Fruit fly (Drosophila melanogaster) whole organism: ENCODE results near the gene CG2930.

Experiments used
- CG8478 ChIP-seq: fragments of >200 bp; optimal IDR thresholded peaks from 2 replicates; lab custom pipeline; 2018; ENCODE audit warnings: inconsistent platforms
- Dll ChIP-seq: fragments of >200 bp; optimal IDR thresholded peaks from 2 replicates; lab custom pipeline; 2017
- EcR ChIP-seq, 2 experiments: fragments of >200 bp; optimal IDR thresholded peaks; 2 replicates each; lab custom pipeline; 2017; ENCODE audit warnings: missing biosample characterization in 2 of 2, missing genetic modification characterization in 2 of 2, missing genetic modification reagents in 2 of 2
- pan ChIP-seq: fragments of >200 bp; optimal IDR thresholded peaks from 2 replicates; lab custom pipeline; 2017
- psq ChIP-seq: fragments of >200 bp; optimal IDR thresholded peaks from 2 replicates; lab custom pipeline; 2017
- usp ChIP-seq: fragments of >200 bp; optimal IDR thresholded peaks from 2 replicates; lab custom pipeline; 2017; ENCODE audit warnings: missing biosample characterization, missing genetic modification characterization, mixed read lengths

The CG2930 gene

DNA sequence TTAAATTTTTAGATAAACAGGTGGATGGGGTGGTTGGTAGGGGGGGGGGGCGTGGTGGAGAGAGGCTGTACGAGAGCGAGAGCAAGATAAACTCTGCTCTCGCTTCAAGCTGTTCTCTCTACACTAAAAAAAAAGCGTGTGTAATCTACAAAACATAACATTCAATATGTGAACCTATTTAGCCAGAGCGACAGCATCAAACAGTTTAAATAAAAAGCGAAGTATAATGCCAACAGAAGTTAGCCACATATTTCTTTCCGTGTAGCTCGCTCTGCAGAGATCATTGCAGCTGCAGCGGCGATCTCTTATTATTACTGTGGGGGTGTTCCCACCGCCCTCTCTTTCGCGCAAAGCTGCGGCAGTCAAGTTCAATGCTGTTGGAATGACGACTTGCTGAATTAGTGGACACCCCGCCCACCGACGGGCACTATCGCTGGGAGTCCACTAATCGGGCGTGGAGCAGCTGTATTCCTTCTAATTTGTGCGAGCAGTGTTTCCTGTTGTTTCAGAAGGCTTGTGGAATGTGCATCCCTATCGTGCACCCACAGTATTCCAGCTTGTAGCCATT lies at the start of gene CG2930:
TSS of gene CG2930 (plus strand) at position 518 of the 568 bp plus-strand sequence.
- TF ChIP-seq usp (GFP tag; lab: Kevin White, UChicago): no peak
- no peak for TF ChIP-seq Dll (lab: Kevin White, UChicago)
- no peak for TF ChIP-seq CG8478

DNA sequence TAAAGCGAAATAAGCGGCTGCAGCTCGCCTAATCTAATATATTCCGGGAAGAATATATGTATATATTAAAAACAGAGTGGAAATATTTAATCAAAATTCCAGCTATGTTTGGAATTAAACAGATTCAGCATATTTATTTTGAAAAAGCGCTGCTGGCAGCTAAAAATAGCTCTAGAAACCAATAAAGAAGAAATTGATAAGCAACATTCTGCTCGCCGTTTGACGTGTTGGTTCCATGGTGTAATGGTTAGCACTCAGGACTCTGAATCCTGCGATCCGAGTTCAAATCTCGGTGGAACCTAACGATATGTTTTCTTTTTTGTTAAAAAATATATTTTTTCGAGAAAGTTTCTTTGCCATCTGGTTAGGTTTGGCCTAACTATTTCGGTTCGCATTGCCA lies 49.3 kb upstream of the CG2930 start:
- no peak for TF ChIP-seq EcR (GFP tag; optimal IDR thresholded peaks at IDR 0.05; lab: Kevin White, UChicago)
- TF ChIP-seq Dll (lab: Kevin White, UChicago): no peak
- TF ChIP-seq CG8478: no peak
- TF ChIP-seq pan: no peak
- no peak for TF ChIP-seq usp (GFP tag; lab: Kevin White, UChicago)
- TF ChIP-seq psq (lab: Kevin White, UChicago): no peak

DNA sequence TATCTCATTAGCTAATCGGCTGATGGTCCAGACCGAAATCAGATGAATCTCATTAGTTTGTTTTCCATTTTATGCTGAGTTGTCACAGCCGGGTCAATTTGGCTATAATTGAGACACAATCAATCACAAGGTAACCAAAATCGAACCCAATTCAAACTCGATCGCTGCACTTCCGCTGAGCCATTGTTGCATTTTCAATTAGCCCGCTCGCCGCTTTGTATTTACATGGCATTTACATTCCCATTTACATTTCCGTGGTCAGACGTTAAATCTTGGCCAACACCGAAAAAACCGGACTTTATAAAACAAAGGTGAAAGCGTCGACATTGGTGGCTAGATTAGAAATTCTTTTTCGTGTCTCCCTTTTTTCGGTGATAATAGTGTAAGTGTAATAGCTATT lies 43.7 kb upstream of the CG2930 start:
- TF ChIP-seq Dll (lab: Kevin White, UChicago) (no peak), psq (lab: Kevin White, UChicago) (no peak), pan (no peak), usp (GFP tag; lab: Kevin White, UChicago) (no peak), CG8478 (no peak), EcR (GFP tag; optimal IDR thresholded peaks at IDR 0.05; lab: Kevin White, UChicago) (no peak)

DNA sequence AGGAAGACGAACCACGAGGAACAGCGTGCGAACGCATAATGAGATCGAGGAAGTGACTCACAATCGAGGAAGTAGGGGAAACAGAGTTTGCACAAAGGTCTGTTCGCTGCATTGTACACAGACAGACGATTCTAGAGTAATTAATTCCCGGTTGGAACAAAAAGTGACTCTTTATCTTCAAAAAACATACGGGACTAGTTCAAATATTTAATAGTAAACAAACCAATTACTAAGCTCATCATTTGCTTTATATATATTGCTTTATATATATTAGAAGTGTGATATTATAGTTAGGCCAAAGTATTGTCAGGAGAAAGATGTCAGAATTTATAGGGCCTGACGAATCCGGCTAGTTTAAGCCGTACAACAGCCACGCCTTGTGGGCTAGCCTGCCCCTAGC lies 40.9 kb upstream of the CG2930 start, which contains the start of gene CG2901:
TSS of gene CG2901 (plus strand) at position 301 of the 400 bp plus-strand sequence.
- TF ChIP-seq pan (no peak), Dll (lab: Kevin White, UChicago) (no peak), psq (lab: Kevin White, UChicago) (no peak), usp (GFP tag; lab: Kevin White, UChicago) (no peak), CG8478 (no peak), EcR (GFP tag; optimal IDR thresholded peaks at IDR 0.05; lab: Kevin White, UChicago) (no peak)

dm6 chrX:3831761-3832160 lies 37.0 kb upstream of the CG2930 start:
- TF ChIP-seq EcR (GFP tag; optimal IDR thresholded peaks at IDR 0.05; lab: Kevin White, UChicago) (no peak), Dll (lab: Kevin White, UChicago) (no peak), pan (no peak), CG8478 (no peak), usp (GFP tag; lab: Kevin White, UChicago) (no peak), psq (lab: Kevin White, UChicago) (no peak)

- TF ChIP-seq psq (lab: Kevin White, UChicago) (no peak), CG8478 (no peak), Dll (lab: Kevin White, UChicago) (no peak), pan (no peak), usp (GFP tag; lab: Kevin White, UChicago) (no peak), EcR (GFP tag; optimal IDR thresholded peaks at IDR 0.05; lab: Kevin White, UChicago) (no peak)
Measured at dm6 chrX:3832226-3832625, 36.5 kb upstream of the CG2930 start.

- no peak for TF ChIP-seq psq (lab: Kevin White, UChicago)
- no peak for TF ChIP-seq EcR (GFP tag; optimal IDR thresholded peaks at IDR 0.05; lab: Kevin White, UChicago)
- TF ChIP-seq usp (GFP tag; lab: Kevin White, UChicago): no peak
- no peak for TF ChIP-seq pan
- TF ChIP-seq Dll (lab: Kevin White, UChicago): no peak
- TF ChIP-seq CG8478: no peak
Measured at dm6 chrX:3833109-3833657, 35.6 kb upstream of the CG2930 start.

dm6 chrX:3834955-3835763 lies 33.6 kb upstream of the CG2930 start:
- TF ChIP-seq CG8478: no peak
- TF ChIP-seq EcR (GFP tag; optimal IDR thresholded peaks at IDR 0.05; lab: Kevin White, UChicago): peak in 1 of 2 experiments; percentile 21

dm6 chrX:3835764-3836342 lies 32.9 kb upstream of the CG2930 start:
- TF ChIP-seq pan (no peak), CG8478 (no peak), psq (lab: Kevin White, UChicago) (no peak)

- TF ChIP-seq EcR (GFP tag; optimal IDR thresholded peaks at IDR 0.05; lab: Kevin White, UChicago) (no peak), Dll (lab: Kevin White, UChicago) (no peak), psq (lab: Kevin White, UChicago) (no peak), CG8478 (no peak), usp (GFP tag; lab: Kevin White, UChicago) (no peak), pan (no peak)
Measured at dm6 chrX:3837628-3838027, 31.1 kb upstream of the CG2930 start.

DNA sequence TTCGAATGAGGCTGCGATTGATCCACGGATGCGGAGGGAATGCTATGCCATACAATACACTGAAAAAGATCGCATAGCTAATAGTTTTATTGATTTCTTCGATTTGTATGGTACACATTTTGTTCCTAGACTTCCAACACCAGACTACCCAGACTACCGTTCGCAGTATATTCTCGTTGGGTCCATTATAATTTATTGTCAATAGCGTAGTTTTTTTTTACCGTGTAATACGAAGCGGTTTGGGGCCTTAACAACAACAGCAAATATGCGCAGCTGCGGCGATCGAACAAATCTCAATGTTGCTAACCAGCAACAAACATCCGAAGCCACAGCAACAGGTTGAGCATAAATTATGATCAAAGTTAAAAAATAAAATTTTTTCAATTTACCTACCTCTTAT lies 30.1 kb upstream of the CG2930 start:
- TF ChIP-seq pan: no peak
- no peak for TF ChIP-seq EcR (GFP tag; optimal IDR thresholded peaks at IDR 0.05; lab: Kevin White, UChicago)
- no peak for TF ChIP-seq psq (lab: Kevin White, UChicago)

dm6 chrX:3840962-3841361 lies 27.8 kb upstream of the CG2930 start:
- TF ChIP-seq psq (lab: Kevin White, UChicago) (no peak), Dll (lab: Kevin White, UChicago) (no peak), pan (no peak), CG8478 (no peak), usp (GFP tag; lab: Kevin White, UChicago) (no peak), EcR (GFP tag; optimal IDR thresholded peaks at IDR 0.05; lab: Kevin White, UChicago) (no peak)
